Fruit fly (Drosophila melanogaster) whole organism, pupa: ENCODE data around the gene qm.

ENCODE experiments used
- CG10348 ChIP-seq: fragments of 200-800 bp; sonication (Bioruptor generic); IDR thresholded peaks from 2 replicates; pipeline ENCODE4 v1.3.6; 2022; ENCODE audit warnings: missing biosample characterization, missing genetic modification characterization
- CG13204 ChIP-seq: fragments of 200-800 bp; sonication (Bioruptor generic); optimal IDR thresholded peaks from 2 replicates; lab custom pipeline; 2018; ENCODE audit warnings: missing biosample characterization, mild to moderate bottlenecking, missing genetic modification characterization, moderate library complexity
- CG14655 ChIP-seq: fragments of 200-800 bp; sonication (Bioruptor generic); optimal IDR thresholded peaks from 3 replicates; lab custom pipeline; 2017; ENCODE audit warnings: mild to moderate bottlenecking, missing biosample characterization, missing genetic modification reagents, missing genetic modification characterization
- CG17806 ChIP-seq: fragments of 200-800 bp; sonication (Bioruptor generic); optimal IDR thresholded peaks from 2 replicates; lab custom pipeline; 2018; ENCODE audit warnings: missing biosample characterization, mild to moderate bottlenecking, missing genetic modification characterization, moderate library complexity
- CG32121 ChIP-seq: fragments of 200-800 bp; sonication (Bioruptor generic); IDR thresholded peaks from 2 replicates; pipeline ENCODE4 v1.3.6; 2022; ENCODE audit warnings: missing biosample characterization, missing genetic modification characterization
- CG34367 ChIP-seq: fragments of 200-800 bp; sonication (Bioruptor generic); optimal IDR thresholded peaks from 2 replicates; lab custom pipeline; 2018; ENCODE audit warnings: missing biosample characterization, mild to moderate bottlenecking, missing genetic modification characterization
- CG4496 ChIP-seq: fragments of 200-800 bp; sonication (Bioruptor generic); IDR thresholded peaks from 3 replicates; pipeline ENCODE4 v1.3.6; 2022; ENCODE audit warnings: missing biosample characterization, missing genetic modification characterization
- CG8159 ChIP-seq: fragments of 200-800 bp; sonication (Bioruptor generic); optimal IDR thresholded peaks from 3 replicates; lab custom pipeline; 2018; ENCODE audit warnings: missing biosample characterization, mild to moderate bottlenecking, missing genetic modification characterization, moderate library complexity
- CG8301 ChIP-seq: fragments of 200-800 bp; sonication (Bioruptor generic); optimal IDR thresholded peaks from 2 replicates; lab custom pipeline; 2018; ENCODE audit warnings: missing biosample characterization, mild to moderate bottlenecking, missing genetic modification characterization
- D1 ChIP-seq: fragments of 200-800 bp; sonication (Bioruptor generic); optimal IDR thresholded peaks from 2 replicates; lab custom pipeline; 2018; ENCODE audit warnings: missing biosample characterization, mild to moderate bottlenecking, missing genetic modification characterization, moderate library complexity
- EcR ChIP-seq: fragments of 200-800 bp; sonication (Bioruptor generic); optimal IDR thresholded peaks from 3 replicates; lab custom pipeline; 2019; ENCODE audit warnings: missing biosample characterization, missing genetic modification characterization, mild to moderate bottlenecking, moderate library complexity, missing genetic modification reagents
- rn ChIP-seq: fragments of 200-800 bp; sonication (Bioruptor generic); IDR thresholded peaks from 2 replicates; pipeline ENCODE4 v1.3.6; 2022; ENCODE audit warnings: missing biosample characterization, missing genetic modification characterization

DNA sequence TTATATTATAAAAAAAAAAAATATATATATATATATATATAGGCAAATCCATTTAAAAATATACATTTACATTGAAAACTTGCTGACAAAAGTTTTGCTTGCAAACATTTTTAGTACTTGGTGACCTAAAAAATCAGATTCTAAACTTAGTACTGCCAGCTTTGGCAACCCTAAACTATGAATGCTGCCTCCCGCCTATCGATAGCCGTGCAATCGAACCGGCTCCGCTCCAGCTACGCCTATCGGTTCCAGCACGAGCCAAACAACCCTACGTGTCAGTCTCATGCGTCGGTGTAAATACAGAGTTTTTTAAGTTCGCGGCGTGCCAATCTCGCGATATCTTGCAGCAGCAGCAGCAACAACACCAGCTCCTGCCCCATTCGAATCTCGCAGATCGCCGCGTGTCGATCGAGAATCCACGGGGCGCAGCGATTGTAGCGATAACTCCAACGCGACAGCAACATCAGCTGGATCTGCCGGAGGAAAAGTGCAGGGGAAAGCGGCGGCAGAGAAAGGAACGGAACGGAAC lies 12.3 kb downstream of the qm start, which contains the start of gene Sec63:
- no peak for TF ChIP-seq EcR (GFP tag; lab: Kevin White, UChicago)
- no peak for TF ChIP-seq CG8159 (tag; lab: Kevin White, UChicago)
- no peak for TF ChIP-seq CG14655 (GFP tag; lab: Kevin White, UChicago)
- no peak for TF ChIP-seq CG32121 (GFP tag; lab: Robert Waterston, UW)
- peak; percentile 11 for TF ChIP-seq CG13204
- no peak for TF ChIP-seq rn (GFP tag; lab: Robert Waterston, UW)
- no peak for TF ChIP-seq CG10348
- TF ChIP-seq CG17806 (tag; lab: Kevin White, UChicago): no peak
- peak; percentile 26; the same call in 2 of the 3 replicates for TF ChIP-seq CG4496 (GFP tag; lab: Robert Waterston, UW)
- TF ChIP-seq D1 (tag; lab: Kevin White, UChicago): no peak
- TF ChIP-seq CG8301: no peak
- TF ChIP-seq CG34367 (tag; lab: Kevin White, UChicago): no peak
